Worm (Caenorhabditis elegans) whole organism, L2 larva: ENCODE measurements around the gene R166.2.

Source experiments
- F13H6.1 ChIP-seq: sonication (generic microtip); optimal IDR thresholded peaks from 2 replicates; lab custom pipeline; 2016; ENCODE audit warnings: missing genetic modification characterization, missing compliant biosample characterization
- alr-1 ChIP-seq: fragments of 150-350 bp; optimal IDR thresholded peaks from 2 replicates; lab custom pipeline; 2014; ENCODE audit warnings: missing biosample characterization, missing genetic modification characterization
- egl-27 ChIP-seq: sonication (generic microtip); optimal IDR thresholded peaks from 3 replicates; lab custom pipeline; 2017; ENCODE audit warnings: missing biosample characterization, missing genetic modification reagents, missing genetic modification characterization
- elt-1 ChIP-seq: fragments of 150-350 bp; optimal IDR thresholded peaks from 2 replicates; lab custom pipeline; 2014; ENCODE audit warnings: missing biosample characterization, missing genetic modification characterization
- lin-39 ChIP-seq: fragments of 150-350 bp; optimal IDR thresholded peaks from 2 replicates; lab custom pipeline; 2014; ENCODE audit warnings: missing biosample characterization, missing genetic modification reagents, missing genetic modification characterization
- mdl-1 ChIP-seq, 2 experiments: fragments of 150-350 bp in 1 of 2; sonication (generic microtip) in 1 of 2; optimal IDR thresholded peaks; 2 replicates each; lab custom pipeline; 2017; ENCODE audit warnings: missing biosample characterization in 2 of 2, missing genetic modification characterization in 2 of 2
- nhr-11 ChIP-seq: fragments of 150-350 bp; optimal IDR thresholded peaks from 2 replicates; lab custom pipeline; 2014; ENCODE audit warnings: missing biosample characterization, missing genetic modification characterization
- nhr-237 ChIP-seq: fragments of 150-350 bp; optimal IDR thresholded peaks from 2 replicates; lab custom pipeline; 2014; ENCODE audit warnings: missing biosample characterization, missing genetic modification characterization
- nhr-25 ChIP-seq: fragments of 150-350 bp; sonication (generic microtip); optimal IDR thresholded peaks from 3 replicates; lab custom pipeline; 2014; ENCODE audit warnings: missing biosample characterization, missing genetic modification characterization
- ztf-4 ChIP-seq: fragments of 150-350 bp; optimal IDR thresholded peaks from 2 replicates; lab custom pipeline; 2014; ENCODE audit warnings: missing biosample characterization, missing genetic modification characterization

DNA sequence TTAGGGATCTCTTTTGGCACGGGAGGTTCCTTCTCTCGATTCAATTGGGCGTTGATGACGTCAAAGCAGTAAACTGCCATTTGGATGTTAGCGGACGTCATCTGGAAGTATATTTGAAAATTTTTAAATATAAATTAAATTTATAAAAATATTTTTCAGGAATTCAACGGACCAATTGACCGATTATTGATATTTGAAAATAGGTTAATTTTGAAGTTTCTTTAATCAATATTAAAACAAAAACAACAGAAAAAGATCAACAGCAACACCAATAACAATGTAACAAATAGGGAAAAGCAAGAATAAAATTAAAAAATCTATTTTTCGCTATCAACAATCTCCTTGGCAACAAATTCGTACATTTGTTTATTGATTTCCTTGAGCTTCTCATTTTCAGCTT is 1.8 kb upstream of the R166.2 start, which contains the start of gene R166.3:
- no peak for TF ChIP-seq ztf-4 (tag; lab: Kevin White, UChicago)
- no peak for TF ChIP-seq elt-1 (tag; lab: Kevin White, UChicago)
- no peak for TF ChIP-seq egl-27 (tag; lab: Kevin White, UChicago)
- no peak for TF ChIP-seq nhr-237 (tag; lab: Kevin White, UChicago)
- TF ChIP-seq alr-1 (tag; lab: Kevin White, UChicago), result no peak
- TF ChIP-seq lin-39 (tag; lab: Kevin White, UChicago), result no peak
- no peak for TF ChIP-seq mdl-1 (tag; optimal IDR thresholded peaks at IDR 0.05; lab: Kevin White, UChicago)
- no peak for TF ChIP-seq F13H6.1
- TF ChIP-seq nhr-25 (tag; lab: Kevin White, UChicago), result no peak
- no peak for TF ChIP-seq nhr-11 (tag; lab: Kevin White, UChicago)
